Worm (Caenorhabditis elegans): ENCODE measurements around the gene try-4.

try-4 gene

ce11 chrV:20851847-20852386 is 9.0 kb downstream of the try-4 start, which contains the start of gene ndua-1 (continued):
- TF ChIP-seq odd-2 (tag; optimal IDR thresholded peaks at IDR 0.05) (no peak), pat-9 (tag; optimal IDR thresholded peaks at IDR 0.05) (no peak), C08G9.2 (tag; optimal IDR thresholded peaks at IDR 0.05) (peak; percentile 50), ttx-3 (tag; optimal IDR thresholded peaks at IDR 0.05) (no peak), ceh-34 (tag; optimal IDR thresholded peaks at IDR 0.05) (no peak), Y22D7AL.16 (tag; optimal IDR thresholded peaks at IDR 0.05) (peak; percentile 31), ahr-1 (tag; optimal IDR thresholded peaks at IDR 0.05) (no peak), zip-5 (tag; optimal IDR thresholded peaks at IDR 0.05) (no peak), tbx-7 (tag; optimal IDR thresholded peaks at IDR 0.05) (no peak), elt-4 (tag; optimal IDR thresholded peaks at IDR 0.05) (no peak), fkh-6 (tag; optimal IDR thresholded peaks at IDR 0.05) (no peak), pha-2 (tag; optimal IDR thresholded peaks at IDR 0.05) (peak; percentile 74), ceh-14 (tag; optimal IDR thresholded peaks at IDR 0.05) (no peak), madf-2 (tag; optimal IDR thresholded peaks at IDR 0.05) (no peak), ets-4 (tag; optimal IDR thresholded peaks at IDR 0.05) (no peak), nhr-11 (tag; optimal IDR thresholded peaks at IDR 0.05) (no peak), eyg-1 (tag; optimal IDR thresholded peaks at IDR 0.05) (no peak), mec-3 (tag; optimal IDR thresholded peaks at IDR 0.05; ENCODE audit: borderline replicate concordance) (no peak), dve-1 (tag; optimal IDR thresholded peaks at IDR 0.05) (no peak), ama-1 (optimal IDR thresholded peaks at IDR 0.05) (no peak), rnt-1 (tag; optimal IDR thresholded peaks at IDR 0.05) (no peak), unc-55 (GFP tag; optimal IDR thresholded peaks at IDR 0.05) (no peak), pax-1 (tag; optimal IDR thresholded peaks at IDR 0.05) (no peak), unc-3 (GFP tag; conservative IDR thresholded peaks at IDR 0.05) (no peak), unc-3 (tag; optimal IDR thresholded peaks at IDR 0.05) (no peak), dmd-4 (tag; optimal IDR thresholded peaks at IDR 0.05; ENCODE audit: borderline replicate concordance) (no peak), ceh-22 (tag; optimal IDR thresholded peaks at IDR 0.05) (no peak), ceh-45 (GFP tag; IDR thresholded peaks at IDR 0.05) (no peak), sdc-2 (tag; optimal IDR thresholded peaks at IDR 0.05) (no peak), unc-86 (tag; optimal IDR thresholded peaks at IDR 0.05) (no peak), ceh-9 (tag; optimal IDR thresholded peaks at IDR 0.05) (no peak), K02D7.2 (tag; optimal IDR thresholded peaks at IDR 0.05) (no peak), F13H6.1 (tag; optimal IDR thresholded peaks at IDR 0.05) (no peak), pha-4 (tag; optimal IDR thresholded peaks at IDR 0.05) (no peak)

ce11 chrV:20850580-20850979 is 10.4 kb downstream of the try-4 start, which contains the start of gene clec-264:
TSS of gene clec-264 (minus strand) at chrV:20850701.
- TF ChIP-seq unc-55 (GFP tag; optimal IDR thresholded peaks at IDR 0.05) (peak; percentile 77), zip-5 (tag; optimal IDR thresholded peaks at IDR 0.05) (no peak)

- no peak for TF ChIP-seq syd-9 (tag; optimal IDR thresholded peaks at IDR 0.05)
- TF ChIP-seq hlh-6 (tag; optimal IDR thresholded peaks at IDR 0.05): no peak
- TF ChIP-seq dve-1 (tag; optimal IDR thresholded peaks at IDR 0.05): no peak
- peak; percentile 27 for TF ChIP-seq ama-1 (optimal IDR thresholded peaks at IDR 0.05)
Measured at ce11 chrV:20847743-20848229, 13.2 kb downstream of the try-4 start.

- TF ChIP-seq pros-1 (tag; optimal IDR thresholded peaks at IDR 0.05) (no peak), hlh-13 (GFP tag; optimal IDR thresholded peaks at IDR 0.05) (no peak), pqm-1 (tag; optimal IDR thresholded peaks at IDR 0.05) (no peak), sox-2 (GFP tag; IDR thresholded peaks at IDR 0.05) (peak; percentile 1; the same call in 1 of the 2 replicates), C08G9.2 (tag; optimal IDR thresholded peaks at IDR 0.05) (no peak), unc-55 (GFP tag; optimal IDR thresholded peaks at IDR 0.05) (peak; percentile 63), ceh-6 (GFP tag; optimal IDR thresholded peaks at IDR 0.05) (no peak), tbx-7 (tag; optimal IDR thresholded peaks at IDR 0.05) (no peak), zip-5 (tag; optimal IDR thresholded peaks at IDR 0.05) (no peak), K02D7.2 (tag; optimal IDR thresholded peaks at IDR 0.05) (no peak), ttx-3 (tag; optimal IDR thresholded peaks at IDR 0.05) (no peak), ceh-30 (tag; optimal IDR thresholded peaks at IDR 0.05) (no peak), ref-2 (tag; optimal IDR thresholded peaks at IDR 0.05) (no peak), nfya-1 (tag; optimal IDR thresholded peaks at IDR 0.05) (peak; percentile 81), npax-4 (tag; optimal IDR thresholded peaks at IDR 0.05) (no peak), pag-3 (tag; optimal IDR thresholded peaks at IDR 0.05; ENCODE audit: borderline replicate concordance) (no peak), ama-1 (optimal IDR thresholded peaks at IDR 0.05) (no peak), lim-6 (tag; optimal IDR thresholded peaks at IDR 0.05) (no peak), rnt-1 (tag; optimal IDR thresholded peaks at IDR 0.05) (no peak), fkh-6 (tag; optimal IDR thresholded peaks at IDR 0.05) (no peak), ets-4 (tag; optimal IDR thresholded peaks at IDR 0.05) (no peak)
Measured at ce11 chrV:20845524-20846208, 15.3 kb downstream of the try-4 start, which contains the start of the genes F31D4.2 and fkb-6. TSS of gene F31D4.2 (minus strand) at chrV:20845546. TSS of gene fkb-6 (plus strand) at chrV:20846158.
